Fruit fly (Drosophila melanogaster) whole organism, embryonic: Measurements from ENCODE around the gene Ythdf.

Experiments used
- Antp ChIP-seq: fragments of 200-800 bp; sonication (Bioruptor generic); optimal IDR thresholded peaks from 3 replicates; lab custom pipeline; 2016; ENCODE audit warnings: missing biosample characterization, missing genetic modification characterization
- CG10366 ChIP-seq: fragments of 200-800 bp; sonication (Bioruptor generic); IDR thresholded peaks from 2 replicates; pipeline ENCODE4 v1.3.6; 2022; ENCODE audit warnings: missing biosample characterization, missing genetic modification characterization
- CG10565 ChIP-seq: fragments of 200-800 bp; sonication (Bioruptor generic); optimal IDR thresholded peaks from 3 replicates; lab custom pipeline; 2016; ENCODE audit warnings: missing biosample characterization, mild to moderate bottlenecking, missing genetic modification characterization
- CG11695 ChIP-seq: fragments of 200-800 bp; sonication (Bioruptor generic); IDR thresholded peaks from 3 replicates; pipeline ENCODE4 v1.3.6; 2022; ENCODE audit warnings: missing biosample characterization, missing genetic modification characterization
- CG12659 ChIP-seq: fragments of 200-800 bp; sonication (Bioruptor generic); optimal IDR thresholded peaks from 3 replicates; lab custom pipeline; 2017; ENCODE audit warnings: mild to moderate bottlenecking, missing biosample characterization, missing genetic modification reagents, missing genetic modification characterization
- CG13296 ChIP-seq: fragments of 200-800 bp; sonication (Bioruptor generic); optimal IDR thresholded peaks from 3 replicates; lab custom pipeline; 2018; ENCODE audit warnings: missing biosample characterization, mild to moderate bottlenecking, missing genetic modification characterization
- CG14014 ChIP-seq: fragments of 200-800 bp; sonication (Bioruptor generic); IDR thresholded peaks from 2 replicates; pipeline ENCODE4 v1.3.6; 2022; ENCODE audit warnings: missing biosample characterization, missing genetic modification characterization
- CG14667 ChIP-seq: fragments of 200-800 bp; sonication (Bioruptor generic); IDR thresholded peaks from 2 replicates; pipeline ENCODE4 v1.3.6; 2022; ENCODE audit warnings: missing biosample characterization, missing genetic modification characterization
- CG16815 ChIP-seq: fragments of 200-800 bp; sonication (Bioruptor generic); optimal IDR thresholded peaks from 3 replicates; lab custom pipeline; 2017; ENCODE audit warnings: missing biosample characterization, mild to moderate bottlenecking, missing genetic modification characterization
- CG17186 ChIP-seq: fragments of 200-800 bp; sonication (Bioruptor generic); optimal IDR thresholded peaks from 3 replicates; lab custom pipeline; 2017; ENCODE audit warnings: missing biosample characterization, missing genetic modification reagents, missing genetic modification characterization
- CG2875 ChIP-seq: fragments of 200-800 bp; sonication (Bioruptor generic); optimal IDR thresholded peaks from 2 replicates; lab custom pipeline; 2017; ENCODE audit warnings: missing biosample characterization, mild to moderate bottlenecking, missing genetic modification characterization, missing genetic modification reagents
- CG3065 ChIP-seq: fragments of 200-800 bp; sonication (Bioruptor generic); optimal IDR thresholded peaks from 2 replicates; lab custom pipeline; 2016; ENCODE audit warnings: missing biosample characterization, missing genetic modification characterization
- CG3163 ChIP-seq: fragments of 200-800 bp; sonication (Bioruptor generic); optimal IDR thresholded peaks from 3 replicates; lab custom pipeline; 2016; ENCODE audit warnings: missing biosample characterization, missing genetic modification characterization
- CG4360 ChIP-seq: fragments of 200-800 bp; sonication (Bioruptor generic); IDR thresholded peaks from 2 replicates; pipeline ENCODE4 v1.3.6; 2022; ENCODE audit warnings: missing biosample characterization, missing genetic modification characterization
- CG4424 ChIP-seq: fragments of 200-800 bp; sonication (Bioruptor generic); optimal IDR thresholded peaks from 3 replicates; lab custom pipeline; 2016; ENCODE audit warnings: missing biosample characterization, missing genetic modification characterization
- CG5180 ChIP-seq: fragments of 200-800 bp; sonication (Bioruptor generic); optimal IDR thresholded peaks from 3 replicates; lab custom pipeline; 2017; ENCODE audit warnings: missing biosample characterization, missing genetic modification characterization, mild to moderate bottlenecking, moderate library complexity, missing genetic modification reagents
- CG7745 ChIP-seq: fragments of 200-800 bp; sonication (Bioruptor generic); optimal IDR thresholded peaks from 2 replicates; lab custom pipeline; 2018; ENCODE audit warnings: missing biosample characterization, mild to moderate bottlenecking, missing genetic modification characterization, moderate library complexity
- CG8944 ChIP-seq: fragments of 200-800 bp; sonication (Bioruptor generic); optimal IDR thresholded peaks from 3 replicates; lab custom pipeline; 2016; ENCODE audit warnings: missing biosample characterization, missing genetic modification characterization
- Dad ChIP-seq: fragments of 200-800 bp; sonication (Bioruptor generic); optimal IDR thresholded peaks from 3 replicates; lab custom pipeline; 2016; ENCODE audit warnings: missing biosample characterization, missing genetic modification characterization
- Dll ChIP-seq: fragments of 200-800 bp; sonication (Bioruptor generic); IDR thresholded peaks from 4 replicates; pipeline ENCODE4 v1.3.6; 2022; ENCODE audit warnings: missing biosample characterization, missing genetic modification characterization; ENCODE audit not compliant: partially characterized antibody
- Doc3 ChIP-seq: fragments of 200-800 bp; sonication (Bioruptor generic); IDR thresholded peaks from 3 replicates; pipeline ENCODE4 v1.3.6; 2022; ENCODE audit warnings: missing biosample characterization, missing genetic modification characterization; ENCODE audit not compliant: partially characterized antibody
- Eip74EF ChIP-seq, 2 experiments: fragments of 200-800 bp in 1 of 2; fragments of >200 bp in 1 of 2; sonication (Bioruptor generic) in 1 of 2; optimal IDR thresholded peaks; 2 replicates each; lab custom pipeline; 2017 to 2019; ENCODE audit warnings: missing biosample characterization in 2 of 2, missing genetic modification characterization in 2 of 2, mild to moderate bottlenecking in 1 of 2, moderate library complexity in 1 of 2
- Ets97D ChIP-seq: fragments of 200-800 bp; sonication (Bioruptor generic); optimal IDR thresholded peaks from 3 replicates; lab custom pipeline; 2016; ENCODE audit warnings: missing biosample characterization, missing genetic modification characterization
- GATAe ChIP-seq: fragments of 200-800 bp; sonication (Bioruptor generic); conservative IDR thresholded peaks from 2 replicates; pipeline ENCODE4 v1.3.6; 2022; ENCODE audit warnings: missing biosample characterization, missing genetic modification characterization
- HLH54F ChIP-seq: fragments of 200-800 bp; sonication (Bioruptor generic); optimal IDR thresholded peaks from 3 replicates; lab custom pipeline; 2016; ENCODE audit warnings: missing biosample characterization, missing genetic modification characterization
- MBD-R2 ChIP-seq: fragments of 200-800 bp; sonication (Bioruptor generic); IDR thresholded peaks from 2 replicates; pipeline ENCODE4 v1.3.6; 2022; ENCODE audit warnings: missing biosample characterization, missing genetic modification characterization
- MTF-1 ChIP-seq: fragments of 200-800 bp; sonication (Bioruptor generic); optimal IDR thresholded peaks from 2 replicates; lab custom pipeline; 2018; ENCODE audit warnings: missing biosample characterization, mild to moderate bottlenecking, missing genetic modification characterization, borderline replicate concordance
- Max ChIP-seq: fragments of 200-800 bp; sonication (Bioruptor generic); optimal IDR thresholded peaks from 2 replicates; lab custom pipeline; 2016; ENCODE audit warnings: missing biosample characterization, mild to moderate bottlenecking, missing genetic modification characterization
- Opbp ChIP-seq: fragments of 200-800 bp; sonication (Bioruptor generic); IDR thresholded peaks from 3 replicates; pipeline ENCODE4 v1.3.6; 2022; ENCODE audit warnings: missing biosample characterization, missing genetic modification characterization; ENCODE audit not compliant: partially characterized antibody
- PHDP ChIP-seq: fragments of 200-800 bp; sonication (Bioruptor generic); optimal IDR thresholded peaks from 3 replicates; lab custom pipeline; 2018; ENCODE audit warnings: missing biosample characterization, mild to moderate bottlenecking, missing genetic modification characterization, moderate library complexity
- Ravus ChIP-seq: fragments of 200-800 bp; sonication (Bioruptor generic); IDR thresholded peaks from 2 replicates; pipeline ENCODE4 v1.3.6; 2022; ENCODE audit warnings: missing biosample characterization, missing genetic modification characterization
- Rx ChIP-seq: fragments of 200-800 bp; sonication (Bioruptor generic); IDR thresholded peaks from 2 replicates; pipeline ENCODE4 v1.3.6; 2022; ENCODE audit warnings: missing biosample characterization, missing genetic modification characterization
- Scr ChIP-seq: fragments of 200-800 bp; sonication (Bioruptor generic); IDR thresholded peaks from 2 replicates; pipeline ENCODE4 v1.3.6; 2022; ENCODE audit warnings: missing biosample characterization, missing genetic modification characterization; ENCODE audit not compliant: partially characterized antibody
- Six4 ChIP-seq: fragments of 200-800 bp; sonication (Bioruptor generic); optimal IDR thresholded peaks from 2 replicates; lab custom pipeline; 2016; ENCODE audit warnings: missing biosample characterization, missing genetic modification characterization
- Sox102F ChIP-seq: fragments of 200-800 bp; sonication (Bioruptor generic); optimal IDR thresholded peaks from 2 replicates; lab custom pipeline; 2018; ENCODE audit warnings: missing biosample characterization, mild to moderate bottlenecking, missing genetic modification characterization, moderate library complexity
- Vsx1 ChIP-seq: fragments of 200-800 bp; sonication (Bioruptor generic); optimal IDR thresholded peaks from 2 replicates; lab custom pipeline; 2017; ENCODE audit warnings: missing biosample characterization, mild to moderate bottlenecking, missing genetic modification characterization, missing genetic modification reagents
- Xbp1 ChIP-seq: fragments of 200-800 bp; sonication (Bioruptor generic); optimal IDR thresholded peaks from 3 replicates; lab custom pipeline; 2016; ENCODE audit warnings: missing biosample characterization, mild to moderate bottlenecking, missing genetic modification characterization
- ewg ChIP-seq: fragments of 200-800 bp; sonication (Bioruptor generic); optimal IDR thresholded peaks from 3 replicates; lab custom pipeline; 2017; ENCODE audit warnings: mild to moderate bottlenecking, missing biosample characterization, missing genetic modification reagents, missing genetic modification characterization
- gsb ChIP-seq: fragments of 200-800 bp; sonication (Bioruptor generic); IDR thresholded peaks from 2 replicates; pipeline ENCODE4 v1.3.6; 2022; ENCODE audit warnings: missing biosample characterization, missing genetic modification characterization
- jumu ChIP-seq: fragments of 200-800 bp; sonication (Bioruptor generic); optimal IDR thresholded peaks from 3 replicates; lab custom pipeline; 2016; ENCODE audit warnings: missing biosample characterization, missing genetic modification characterization
- klu ChIP-seq: fragments of 200-800 bp; sonication (Bioruptor generic); IDR thresholded peaks from 2 replicates; pipeline ENCODE4 v1.3.6; 2022; ENCODE audit warnings: missing biosample characterization, missing genetic modification characterization
- mam ChIP-seq: fragments of 200-800 bp; sonication (Bioruptor generic); optimal IDR thresholded peaks from 3 replicates; lab custom pipeline; 2016; ENCODE audit warnings: missing biosample characterization, missing genetic modification characterization
- onecut ChIP-seq: fragments of 200-800 bp; sonication (Bioruptor generic); IDR thresholded peaks from 2 replicates; pipeline ENCODE4 v1.3.6; 2022; ENCODE audit warnings: missing biosample characterization, missing genetic modification characterization
- pho ChIP-seq: fragments of 200-800 bp; sonication (Bioruptor generic); optimal IDR thresholded peaks from 2 replicates; lab custom pipeline; 2016; ENCODE audit warnings: missing biosample characterization, missing genetic modification characterization
- pros ChIP-seq: fragments of 200-800 bp; sonication (Bioruptor generic); optimal IDR thresholded peaks from 3 replicates; lab custom pipeline; 2019; ENCODE audit warnings: missing biosample characterization, mild to moderate bottlenecking, missing genetic modification characterization, moderate library complexity
- row ChIP-seq: fragments of 200-800 bp; sonication (Bioruptor generic); IDR thresholded peaks from 3 replicates; pipeline ENCODE4 v1.3.6; 2022; ENCODE audit warnings: missing biosample characterization, missing genetic modification characterization
- tna ChIP-seq: fragments of 200-800 bp; sonication (Bioruptor generic); IDR thresholded peaks from 2 replicates; pipeline ENCODE4 v1.3.6; 2022; ENCODE audit warnings: missing biosample characterization, missing genetic modification characterization; ENCODE audit not compliant: partially characterized antibody
- toy ChIP-seq: fragments of 200-800 bp; sonication (Bioruptor generic); IDR thresholded peaks from 2 replicates; pipeline ENCODE4 v1.3.6; 2022; ENCODE audit warnings: missing biosample characterization, missing genetic modification characterization
- wor ChIP-seq: fragments of 200-800 bp; sonication (Bioruptor generic); IDR thresholded peaks from 2 replicates; pipeline ENCODE4 v1.3.6; 2022; ENCODE audit warnings: missing biosample characterization, missing genetic modification characterization

Ythdf gene

DNA sequence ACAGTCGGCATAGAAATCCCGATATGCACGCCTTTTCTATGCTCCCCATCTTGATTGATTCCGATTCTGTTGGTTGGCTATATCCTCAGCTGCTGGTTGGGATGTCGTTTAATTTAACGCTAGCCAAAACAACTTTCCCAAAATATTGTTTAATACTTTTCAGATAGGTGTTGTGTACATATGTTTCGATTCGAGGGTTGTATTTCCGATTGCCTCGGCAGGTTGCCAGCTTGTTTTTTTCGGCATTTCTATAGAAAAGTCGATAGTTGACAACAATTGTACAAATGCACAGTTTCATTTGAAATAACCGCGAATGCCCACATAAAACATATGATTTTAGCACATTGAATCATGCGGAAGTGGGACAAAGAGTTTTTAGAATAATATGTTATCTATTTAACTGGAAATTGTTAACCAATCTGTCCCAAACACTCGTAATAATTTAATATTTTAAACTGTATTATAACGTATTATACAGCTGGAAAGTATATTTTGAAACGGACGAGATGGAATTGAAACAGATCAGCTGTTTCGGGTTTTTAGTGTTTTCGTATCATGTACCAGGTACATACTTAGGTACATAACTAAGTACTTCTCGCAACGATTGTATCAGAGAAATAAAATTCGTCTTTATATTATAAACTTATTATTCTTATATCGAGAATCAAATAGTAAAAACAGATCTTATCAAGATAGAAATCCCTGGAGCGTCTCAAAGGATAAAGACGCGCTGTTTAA lies 15.6 kb upstream of the Ythdf start, which contains the start of gene CG31109 (continued):
- TF ChIP-seq HLH54F (GFP tag; lab: Kevin White, UChicago): no peak
- TF ChIP-seq gsb (GFP tag; lab: Robert Waterston, UW): no peak
- no peak for TF ChIP-seq Vsx1 (GFP tag; lab: Kevin White, UChicago)
- no peak for TF ChIP-seq CG3163 (GFP tag; lab: Kevin White, UChicago)
- no peak for TF ChIP-seq Sox102F
- TF ChIP-seq Opbp: peak; percentile 46; the same call in 1 of the 3 replicates
- peak; percentile 50; the same call in 1 of the 4 replicates for TF ChIP-seq Dll
- no peak for TF ChIP-seq CG10565
- TF ChIP-seq CG4360 (GFP tag; lab: Robert Waterston, UW): no peak
- TF ChIP-seq Eip74EF (GFP tag; optimal IDR thresholded peaks at IDR 0.05; lab: Kevin White, UChicago): no peak
- peak; percentile 60 for TF ChIP-seq onecut (GFP tag; lab: Robert Waterston, UW)
- no peak for TF ChIP-seq CG5180 (GFP tag; lab: Kevin White, UChicago)
- TF ChIP-seq mam (GFP tag; lab: Kevin White, UChicago): peak; percentile 43
- peak; percentile 1 for TF ChIP-seq PHDP
- TF ChIP-seq toy: no peak
- peak; percentile 37; the same call in 1 of the 2 replicates for TF ChIP-seq CG14014 (GFP tag; lab: Robert Waterston, UW)
- no peak for TF ChIP-seq pros
- TF ChIP-seq MTF-1 (GFP tag; lab: Kevin White, UChicago): no peak
- TF ChIP-seq Max (GFP tag; lab: Kevin White, UChicago): no peak
- TF ChIP-seq CG11695 (GFP tag; lab: Robert Waterston, UW): no peak
- no peak for TF ChIP-seq Ravus (GFP tag; lab: Robert Waterston, UW)
- TF ChIP-seq CG16815 (GFP tag; lab: Kevin White, UChicago): no peak
- peak; percentile 74 for TF ChIP-seq Ets97D (GFP tag; lab: Kevin White, UChicago)
- peak; percentile 79 for TF ChIP-seq MBD-R2
- peak; percentile 52 for TF ChIP-seq CG13296
- TF ChIP-seq ewg: no peak
- TF ChIP-seq pho (GFP tag; lab: Kevin White, UChicago): no peak
- 0 out of 3 replicates have a peak, but pooled peaks have one; percentile 34 for TF ChIP-seq Doc3 (GFP tag; lab: Robert Waterston, UW)
- TF ChIP-seq CG14667 (GFP tag; lab: Robert Waterston, UW): no peak
- TF ChIP-seq CG7745 (tag; lab: Kevin White, UChicago): no peak
- TF ChIP-seq CG2875: no peak
- TF ChIP-seq row (GFP tag; lab: Robert Waterston, UW): peak; percentile 70
- TF ChIP-seq GATAe (GFP tag; lab: Robert Waterston, UW): no peak
- TF ChIP-seq Six4 (GFP tag; lab: Kevin White, UChicago): peak; percentile 30
- TF ChIP-seq Xbp1 (GFP tag; lab: Kevin White, UChicago): peak; percentile 20
- TF ChIP-seq CG4424 (GFP tag; lab: Kevin White, UChicago): no peak
- TF ChIP-seq jumu: no peak
- no peak for TF ChIP-seq wor (GFP tag; lab: Robert Waterston, UW)
- peak; percentile 22 for TF ChIP-seq CG8944 (GFP tag; lab: Kevin White, UChicago)
- no peak for TF ChIP-seq CG3065 (GFP tag; lab: Kevin White, UChicago)
- no peak for TF ChIP-seq klu
- TF ChIP-seq CG12659 (GFP tag; lab: Kevin White, UChicago): peak; percentile 48
- no peak for TF ChIP-seq tna (GFP tag; lab: Robert Waterston, UW)
- TF ChIP-seq CG17186 (GFP tag; lab: Kevin White, UChicago): no peak
- TF ChIP-seq CG10366 (GFP tag; lab: Robert Waterston, UW): no peak
- no peak for TF ChIP-seq Antp (GFP tag; lab: Kevin White, UChicago)
- TF ChIP-seq Dad (GFP tag; lab: Kevin White, UChicago): no peak
- peak; percentile 61 for TF ChIP-seq Scr (GFP tag; lab: Robert Waterston, UW)
- TF ChIP-seq Rx (GFP tag; lab: Robert Waterston, UW): no peak
